Fruit fly (Drosophila melanogaster) whole organism, pupa: ENCODE results near the gene Yod1.

Experiments used
- CG10348 ChIP-seq: fragments of 200-800 bp; sonication (Bioruptor generic); IDR thresholded peaks from 2 replicates; pipeline ENCODE4 v1.3.6; 2022; ENCODE audit warnings: missing biosample characterization, missing genetic modification characterization
- CG12605 ChIP-seq: fragments of 200-800 bp; sonication (Bioruptor generic); IDR thresholded peaks from 2 replicates; pipeline ENCODE4 v1.3.6; 2022; ENCODE audit warnings: missing biosample characterization, missing genetic modification characterization
- CG13204 ChIP-seq: fragments of 200-800 bp; sonication (Bioruptor generic); optimal IDR thresholded peaks from 2 replicates; lab custom pipeline; 2018; ENCODE audit warnings: missing biosample characterization, mild to moderate bottlenecking, missing genetic modification characterization, moderate library complexity
- CG14655 ChIP-seq: fragments of 200-800 bp; sonication (Bioruptor generic); optimal IDR thresholded peaks from 3 replicates; lab custom pipeline; 2017; ENCODE audit warnings: mild to moderate bottlenecking, missing biosample characterization, missing genetic modification reagents, missing genetic modification characterization
- CG15710 ChIP-seq: fragments of 200-800 bp; sonication (Bioruptor generic); optimal IDR thresholded peaks from 2 replicates; lab custom pipeline; 2018; ENCODE audit warnings: missing biosample characterization, mild to moderate bottlenecking, missing genetic modification characterization, moderate library complexity
- CG17806 ChIP-seq: fragments of 200-800 bp; sonication (Bioruptor generic); optimal IDR thresholded peaks from 2 replicates; lab custom pipeline; 2018; ENCODE audit warnings: missing biosample characterization, mild to moderate bottlenecking, missing genetic modification characterization, moderate library complexity
- CG32121 ChIP-seq: fragments of 200-800 bp; sonication (Bioruptor generic); IDR thresholded peaks from 2 replicates; pipeline ENCODE4 v1.3.6; 2022; ENCODE audit warnings: missing biosample characterization, missing genetic modification characterization
- CG34367 ChIP-seq: fragments of 200-800 bp; sonication (Bioruptor generic); optimal IDR thresholded peaks from 2 replicates; lab custom pipeline; 2018; ENCODE audit warnings: missing biosample characterization, mild to moderate bottlenecking, missing genetic modification characterization
- CG4496 ChIP-seq: fragments of 200-800 bp; sonication (Bioruptor generic); IDR thresholded peaks from 3 replicates; pipeline ENCODE4 v1.3.6; 2022; ENCODE audit warnings: missing biosample characterization, missing genetic modification characterization
- CG8159 ChIP-seq: fragments of 200-800 bp; sonication (Bioruptor generic); optimal IDR thresholded peaks from 3 replicates; lab custom pipeline; 2018; ENCODE audit warnings: missing biosample characterization, mild to moderate bottlenecking, missing genetic modification characterization, moderate library complexity
- CG8301 ChIP-seq: fragments of 200-800 bp; sonication (Bioruptor generic); optimal IDR thresholded peaks from 2 replicates; lab custom pipeline; 2018; ENCODE audit warnings: missing biosample characterization, mild to moderate bottlenecking, missing genetic modification characterization
- CG9948 ChIP-seq: fragments of 200-800 bp; sonication (Bioruptor generic); optimal IDR thresholded peaks from 2 replicates; lab custom pipeline; 2018; ENCODE audit warnings: missing biosample characterization, mild to moderate bottlenecking, missing genetic modification characterization, moderate library complexity
- D1 ChIP-seq: fragments of 200-800 bp; sonication (Bioruptor generic); optimal IDR thresholded peaks from 2 replicates; lab custom pipeline; 2018; ENCODE audit warnings: missing biosample characterization, mild to moderate bottlenecking, missing genetic modification characterization, moderate library complexity
- EcR ChIP-seq: fragments of 200-800 bp; sonication (Bioruptor generic); optimal IDR thresholded peaks from 3 replicates; lab custom pipeline; 2019; ENCODE audit warnings: missing biosample characterization, missing genetic modification characterization, mild to moderate bottlenecking, moderate library complexity, missing genetic modification reagents
- Ets98B ChIP-seq: fragments of 200-800 bp; sonication (Bioruptor generic); IDR thresholded peaks from 2 replicates; pipeline ENCODE4 v1.3.6; 2022; ENCODE audit warnings: missing biosample characterization, missing genetic modification characterization
- Pif1A ChIP-seq: fragments of 200-800 bp; sonication (Bioruptor generic); optimal IDR thresholded peaks from 3 replicates; lab custom pipeline; 2016; ENCODE audit warnings: missing biosample characterization, missing genetic modification characterization
- Pif1B ChIP-seq: fragments of 200-800 bp; sonication (Bioruptor generic); optimal IDR thresholded peaks from 3 replicates; lab custom pipeline; 2016; ENCODE audit warnings: missing biosample characterization, missing genetic modification characterization
- Snoo ChIP-seq: fragments of 200-800 bp; sonication (Bioruptor generic); optimal IDR thresholded peaks from 3 replicates; lab custom pipeline; 2017; ENCODE audit warnings: missing biosample characterization, mild to moderate bottlenecking, missing genetic modification characterization, inconsistent platforms
- fd96Ca ChIP-seq: fragments of 200-800 bp; sonication (Bioruptor generic); IDR thresholded peaks from 3 replicates; pipeline ENCODE4 v1.3.6; 2022; ENCODE audit warnings: missing biosample characterization, missing genetic modification characterization
- gl ChIP-seq: fragments of 200-800 bp; sonication (Bioruptor generic); optimal IDR thresholded peaks from 2 replicates; lab custom pipeline; 2018; ENCODE audit warnings: missing biosample characterization, mild to moderate bottlenecking, missing genetic modification characterization
- rn ChIP-seq: fragments of 200-800 bp; sonication (Bioruptor generic); IDR thresholded peaks from 2 replicates; pipeline ENCODE4 v1.3.6; 2022; ENCODE audit warnings: missing biosample characterization, missing genetic modification characterization

Gene Yod1

DNA sequence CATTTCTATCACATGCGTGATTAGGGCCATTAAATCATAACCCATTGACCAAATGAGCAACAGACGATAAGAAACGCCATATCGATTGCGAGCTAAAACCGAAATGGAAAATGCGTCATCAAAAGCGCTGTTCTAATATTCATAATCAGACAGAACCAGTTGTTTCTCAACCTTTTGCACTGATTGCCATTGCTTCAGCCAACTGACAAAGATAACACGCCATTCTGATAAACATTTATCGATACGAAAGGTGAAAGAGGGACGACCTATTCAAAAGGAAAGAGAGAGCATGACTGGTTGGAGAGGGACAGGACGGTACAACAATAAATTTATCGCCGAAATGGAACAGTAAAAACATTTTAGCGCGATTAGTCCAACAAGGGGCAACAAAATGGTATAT is 43.1 kb downstream of the Yod1 start:
- TF ChIP-seq CG8159 (tag; lab: Kevin White, UChicago) (no peak), EcR (GFP tag; lab: Kevin White, UChicago) (peak; percentile 81), CG8301 (no peak)

DNA sequence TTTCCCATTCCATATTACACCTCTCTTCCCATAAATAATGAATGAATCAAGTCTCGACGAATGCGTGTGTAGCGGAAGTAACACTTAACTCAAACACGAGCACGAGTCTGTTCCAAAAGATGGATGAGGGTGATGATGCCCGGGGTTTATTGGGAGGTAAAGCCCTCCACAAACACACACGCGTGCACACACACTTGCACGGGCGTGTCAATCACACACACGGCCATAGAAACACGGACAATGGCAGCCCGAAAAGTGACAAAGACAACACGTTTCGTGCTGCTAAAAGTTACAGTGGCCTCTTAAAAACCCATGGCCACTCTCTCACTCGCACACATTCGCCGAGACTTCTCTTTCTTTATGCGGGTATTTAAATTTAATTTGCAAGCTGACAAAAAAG is 45.2 kb downstream of the Yod1 start:
- TF ChIP-seq gl (no peak), rn (no peak), CG17806 (no peak), D1 (tag; lab: Kevin White, UChicago) (no peak), Ets98B (GFP tag; lab: Robert Waterston, UW) (no peak), CG34367 (tag; lab: Kevin White, UChicago) (no peak), CG32121 (GFP tag; lab: Robert Waterston, UW) (no peak), CG14655 (GFP tag; lab: Kevin White, UChicago) (no peak), CG12605 (no peak), CG8159 (tag; lab: Kevin White, UChicago) (no peak), fd96Ca (GFP tag; lab: Robert Waterston, UW) (no peak), CG8301 (no peak), CG13204 (no peak)
- TF ChIP-seq, all 21 proteins: peak for 0

DNA sequence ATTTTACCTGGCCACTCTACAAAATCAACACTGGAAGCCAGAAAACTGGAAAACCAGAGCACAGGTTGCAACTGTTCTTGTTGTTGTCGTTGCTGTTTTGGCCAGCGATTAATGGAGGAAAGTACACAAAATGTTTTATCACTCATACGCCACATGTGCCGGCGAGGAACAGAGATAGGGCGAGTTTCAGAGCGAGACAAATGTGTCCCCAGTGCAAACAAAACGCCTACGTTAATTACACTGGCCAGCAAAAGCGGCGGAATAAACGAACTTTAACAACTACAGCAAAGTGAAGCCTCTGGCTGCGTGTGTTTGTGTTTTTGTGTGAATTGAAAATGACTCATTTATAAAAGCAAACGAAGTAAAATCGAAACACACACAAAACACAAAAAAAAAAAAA is 46.5 kb downstream of the Yod1 start:
- TF ChIP-seq CG17806: no peak
- no peak for TF ChIP-seq Pif1B (GFP tag; lab: Kevin White, UChicago)
- no peak for TF ChIP-seq CG4496 (GFP tag; lab: Robert Waterston, UW)
- TF ChIP-seq CG8159 (tag; lab: Kevin White, UChicago): no peak
- no peak for TF ChIP-seq CG12605
- TF ChIP-seq D1 (tag; lab: Kevin White, UChicago): no peak
- TF ChIP-seq EcR (GFP tag; lab: Kevin White, UChicago): no peak

DNA sequence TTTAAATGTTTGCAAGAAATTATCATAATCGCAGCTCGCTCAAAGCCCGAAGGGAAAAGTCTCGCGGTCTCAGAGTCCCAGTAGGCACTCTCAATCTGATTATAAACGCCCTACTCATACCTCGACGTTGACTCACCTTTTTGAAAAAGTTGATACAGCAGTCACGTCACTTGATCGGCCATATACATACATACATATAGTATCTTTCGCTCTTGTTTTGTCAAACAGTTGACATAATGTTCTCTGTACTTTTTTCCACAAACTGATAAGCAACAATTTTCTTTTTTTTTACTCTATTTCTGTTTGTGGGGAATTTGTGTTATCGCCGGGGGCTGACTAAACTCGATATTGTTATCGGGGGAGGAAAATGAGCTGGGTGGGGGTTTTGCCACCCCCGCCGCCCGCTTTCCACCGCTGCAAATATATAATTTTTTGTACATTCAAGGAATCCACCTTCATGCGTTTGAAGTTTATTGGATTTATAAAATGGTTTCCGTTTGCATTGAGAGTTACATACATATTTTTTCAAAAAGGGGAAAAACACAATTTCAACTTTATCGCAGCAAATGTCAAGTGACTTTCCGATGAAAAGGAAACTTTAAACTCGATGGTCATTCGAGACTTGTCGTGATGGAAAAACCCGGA is 47.4 kb downstream of the Yod1 start:
- TF ChIP-seq D1 (tag; lab: Kevin White, UChicago): no peak
- no peak for TF ChIP-seq CG8301
- no peak for TF ChIP-seq CG32121 (GFP tag; lab: Robert Waterston, UW)
- no peak for TF ChIP-seq CG15710
- TF ChIP-seq rn: no peak
- no peak for TF ChIP-seq CG34367 (tag; lab: Kevin White, UChicago)
- TF ChIP-seq Snoo (tag; lab: Kevin White, UChicago): no peak
- no peak for TF ChIP-seq Pif1B (GFP tag; lab: Kevin White, UChicago)
- TF ChIP-seq CG10348: no peak

DNA sequence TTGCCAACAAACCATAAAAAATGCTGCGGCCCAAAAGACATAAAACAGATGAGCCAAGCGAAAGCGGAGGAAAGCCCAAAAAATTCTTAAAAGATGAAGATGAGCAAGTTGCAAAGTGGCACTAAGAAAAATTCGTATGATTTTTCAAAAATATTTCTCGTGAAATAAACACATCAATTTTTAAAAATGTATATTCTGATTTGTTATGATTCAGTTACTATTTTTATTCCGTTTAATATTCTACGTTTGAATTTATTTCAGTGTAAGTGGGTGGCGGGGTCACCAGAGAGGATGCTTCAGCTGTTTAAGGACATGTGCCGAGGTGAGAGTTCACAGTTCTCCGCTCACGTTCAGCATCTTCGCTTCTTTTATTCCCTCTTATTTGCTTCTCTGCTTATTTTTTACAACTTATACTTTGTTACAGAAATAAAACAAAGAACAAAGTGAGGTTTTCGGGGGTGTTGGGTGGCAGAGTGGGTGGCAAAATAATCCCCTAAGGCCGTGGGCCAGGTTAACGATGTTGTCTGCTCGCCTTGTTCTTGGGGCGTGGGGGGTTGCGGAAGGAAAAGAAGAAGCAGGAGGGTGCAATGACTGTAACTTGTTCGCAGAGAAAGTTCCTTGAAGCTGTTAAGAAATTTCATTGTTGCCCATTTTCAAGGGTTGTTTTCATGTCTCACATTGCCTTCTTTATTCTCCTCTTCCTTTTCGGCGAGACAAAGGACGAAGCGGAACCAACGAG is 48.8 kb downstream of the Yod1 start:
- peak; percentile 28 for TF ChIP-seq CG17806
- peak; percentile 21 for TF ChIP-seq CG15710
- TF ChIP-seq CG8159 (tag; lab: Kevin White, UChicago): peak; percentile 52
- TF ChIP-seq CG14655 (GFP tag; lab: Kevin White, UChicago): peak; percentile 18
- TF ChIP-seq CG9948: peak; percentile 17
- TF ChIP-seq Pif1B (GFP tag; lab: Kevin White, UChicago): no peak
- peak; percentile 40; the same call in 1 of the 3 replicates for TF ChIP-seq CG4496 (GFP tag; lab: Robert Waterston, UW)
- no peak for TF ChIP-seq fd96Ca (GFP tag; lab: Robert Waterston, UW)
- TF ChIP-seq CG8301: peak; percentile 16
- no peak for TF ChIP-seq rn
- peak; percentile 11 for TF ChIP-seq Snoo (tag; lab: Kevin White, UChicago)
- peak; percentile 30 for TF ChIP-seq Pif1A
- no peak for TF ChIP-seq D1 (tag; lab: Kevin White, UChicago)

DNA sequence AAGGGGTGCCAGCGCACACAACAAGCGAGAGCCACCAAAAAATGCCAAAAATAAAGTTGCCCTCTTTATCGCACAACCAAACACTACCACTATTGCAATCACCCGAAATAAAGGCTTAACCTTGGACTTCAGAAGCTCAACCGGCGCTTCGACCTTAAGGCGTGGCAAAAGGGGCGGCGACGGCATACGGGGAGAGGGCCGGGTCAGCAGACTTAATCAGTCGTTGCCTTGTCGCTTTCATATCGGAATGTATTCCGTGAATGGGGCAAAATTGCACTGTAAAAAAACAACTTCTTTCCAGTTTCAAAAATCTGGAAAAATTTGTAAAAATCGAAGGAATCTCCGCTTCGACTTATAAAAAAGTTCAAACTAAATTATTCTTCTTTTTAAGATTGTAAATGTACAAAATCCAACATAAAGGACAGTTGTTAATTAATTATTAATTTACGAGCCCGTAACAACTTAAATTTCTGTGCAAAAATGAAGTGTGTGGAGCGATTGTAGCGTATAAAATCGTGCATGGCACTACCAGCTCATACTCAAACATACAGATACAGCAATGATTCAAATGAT is 49.4 kb downstream of the Yod1 start:
- no peak for TF ChIP-seq CG32121 (GFP tag; lab: Robert Waterston, UW)
- no peak for TF ChIP-seq Ets98B (GFP tag; lab: Robert Waterston, UW)
- TF ChIP-seq CG8159 (tag; lab: Kevin White, UChicago): peak; percentile 40
- no peak for TF ChIP-seq CG10348
- TF ChIP-seq D1 (tag; lab: Kevin White, UChicago): no peak
- no peak for TF ChIP-seq CG9948
- TF ChIP-seq Pif1A: peak; percentile 18
- no peak for TF ChIP-seq CG4496 (GFP tag; lab: Robert Waterston, UW)
- TF ChIP-seq Pif1B (GFP tag; lab: Kevin White, UChicago): no peak
- TF ChIP-seq gl: no peak
- peak; percentile 20 for TF ChIP-seq CG15710
- no peak for TF ChIP-seq fd96Ca (GFP tag; lab: Robert Waterston, UW)
- no peak for TF ChIP-seq CG12605
- TF ChIP-seq CG14655 (GFP tag; lab: Kevin White, UChicago): no peak
- TF ChIP-seq Snoo (tag; lab: Kevin White, UChicago): peak; percentile 49
- TF ChIP-seq CG13204: no peak
- TF ChIP-seq CG34367 (tag; lab: Kevin White, UChicago): peak; percentile 1
- TF ChIP-seq CG17806: peak; percentile 13
- peak; percentile 47 for TF ChIP-seq EcR (GFP tag; lab: Kevin White, UChicago)
- no peak for TF ChIP-seq rn
- peak; percentile 18 for TF ChIP-seq CG8301
